Worm (Caenorhabditis elegans) whole organism, midembryonic: Measurements from ENCODE around the gene F40F12.9.

Source experiments
- T22C8.4 ChIP-seq: fragments of 200-800 bp; sonication (Bioruptor generic); IDR thresholded peaks from 2 replicates; pipeline ENCODE4 v1.3.6; 2022; ENCODE audit warnings: missing genetic modification characterization, missing compliant biosample characterization
- cog-1 ChIP-seq: sonication (generic microtip); optimal IDR thresholded peaks from 2 replicates; lab custom pipeline; 2016; ENCODE audit warnings: missing genetic modification characterization, missing compliant biosample characterization
- flt-1 ChIP-seq: fragments of 200-800 bp; sonication (Bioruptor generic); IDR thresholded peaks from 2 replicates; pipeline ENCODE4 v1.3.6; 2022; ENCODE audit warnings: missing genetic modification characterization, missing compliant biosample characterization
- klf-2 ChIP-seq: fragments of 200-800 bp; sonication (Bioruptor generic); conservative IDR thresholded peaks from 2 replicates; pipeline ENCODE4 v1.3.6; 2022; ENCODE audit warnings: missing genetic modification reagents, missing genetic modification characterization, missing compliant biosample characterization
- med-1 ChIP-seq: sonication (generic microtip); optimal IDR thresholded peaks from 2 replicates; lab custom pipeline; 2017; ENCODE audit warnings: missing genetic modification characterization, mild to moderate bottlenecking, missing compliant biosample characterization, antibody characterized with exemption, missing genetic modification reagents; ENCODE audit not compliant: insufficient read depth
- ref-1 ChIP-seq: fragments of 200-800 bp; sonication (Bioruptor generic); conservative IDR thresholded peaks from 2 replicates; pipeline ENCODE4 v1.3.6; 2022; ENCODE audit warnings: missing genetic modification reagents, missing genetic modification characterization, missing compliant biosample characterization
- tab-1 ChIP-seq: fragments of 200-800 bp; sonication (Bioruptor generic); IDR thresholded peaks from 2 replicates; pipeline ENCODE4 v1.3.6; 2022; ENCODE audit warnings: missing genetic modification characterization, missing compliant biosample characterization
- ztf-23 ChIP-seq: fragments of 200-800 bp; sonication (Bioruptor generic); IDR thresholded peaks from 2 replicates; pipeline ENCODE4 v1.3.6; 2022; ENCODE audit warnings: missing genetic modification reagents, missing genetic modification characterization, missing compliant biosample characterization
- ztf-29 ChIP-seq: fragments of 200-800 bp; sonication (Bioruptor generic); IDR thresholded peaks from 2 replicates; pipeline ENCODE4 v1.3.6; 2022; ENCODE audit warnings: missing genetic modification reagents, missing genetic modification characterization, missing compliant biosample characterization

The F40F12.9 gene

DNA sequence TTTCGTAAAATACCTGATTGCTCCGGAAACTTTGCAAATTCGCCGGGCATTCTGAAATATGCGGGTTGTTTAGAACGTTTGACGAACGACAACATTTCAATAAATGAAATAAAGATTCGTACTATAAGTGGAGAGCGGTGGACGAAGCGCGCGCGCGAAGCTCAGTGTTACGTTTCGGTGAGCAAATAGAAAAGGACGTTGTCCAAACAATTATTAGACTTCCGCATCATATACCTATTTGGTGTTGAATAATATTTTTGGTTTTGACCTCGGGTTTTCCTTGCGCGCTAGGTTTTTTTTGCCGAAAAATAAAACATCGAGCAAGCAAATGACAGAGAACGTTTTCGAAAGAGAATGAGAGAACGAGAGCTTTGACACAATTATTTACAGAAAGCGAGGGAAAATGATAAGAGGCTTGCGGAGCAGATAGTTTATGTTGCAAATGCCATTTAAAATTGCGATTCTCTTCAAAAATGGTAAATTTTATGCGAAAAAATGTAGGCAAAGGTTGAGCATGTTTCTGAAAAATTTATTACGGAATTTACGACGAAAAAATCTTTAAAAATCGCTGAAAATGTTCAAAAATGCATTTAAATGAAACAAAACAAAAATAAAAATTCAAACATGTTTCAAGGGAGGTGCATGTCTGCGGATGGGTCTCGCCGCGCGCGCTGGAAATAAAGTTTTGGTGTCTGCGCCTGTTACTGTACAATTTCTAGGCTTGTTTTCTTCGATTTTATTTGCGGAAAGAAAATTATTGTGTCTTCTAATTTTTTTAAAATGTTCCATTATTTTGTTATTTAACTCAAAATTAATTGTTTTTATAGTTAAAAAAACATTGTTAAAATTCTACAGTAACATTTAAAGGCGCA is at the start of gene F40F12.9, which contains the start of gene cyld-1:
Gene F40F12.9, plus strand, starts transcription at position 721 of the 872 bp plus-strand sequence.
Gene cyld-1, minus strand, starts transcription at position 51 of the 872 bp plus-strand sequence.
- TF ChIP-seq tab-1 (GFP tag; lab: Robert Waterston, UW) = no peak
- TF ChIP-seq flt-1 (GFP tag; lab: Robert Waterston, UW) = no peak
- TF ChIP-seq cog-1 = no peak
- TF ChIP-seq ref-1 (GFP tag; lab: Robert Waterston, UW) = no peak
- no peak for TF ChIP-seq T22C8.4 (GFP tag; lab: Robert Waterston, UW)
- no peak for TF ChIP-seq ztf-29 (GFP tag; lab: Robert Waterston, UW)
- no peak for TF ChIP-seq ztf-23

ce11 chrIII:9861470-9862342 is 49.4 kb upstream of the F40F12.9 start:
- peak; percentile 88 for TF ChIP-seq ref-1 (GFP tag; lab: Robert Waterston, UW)
- TF ChIP-seq flt-1 (GFP tag; lab: Robert Waterston, UW) = peak; percentile 95
- TF ChIP-seq ztf-23 = peak; percentile 94
- peak; percentile 64 for TF ChIP-seq med-1
- peak; percentile 91 for TF ChIP-seq klf-2
- TF ChIP-seq ztf-29 (GFP tag; lab: Robert Waterston, UW) = peak; percentile 93
- peak; percentile 96 for TF ChIP-seq tab-1 (GFP tag; lab: Robert Waterston, UW)
- peak; percentile 90 for TF ChIP-seq T22C8.4 (GFP tag; lab: Robert Waterston, UW)
- TF ChIP-seq cog-1 = peak; percentile 64

ce11 chrIII:9862469-9862868 is 48.7 kb upstream of the F40F12.9 start:
- no peak for TF ChIP-seq klf-2
- no peak for TF ChIP-seq tab-1 (GFP tag; lab: Robert Waterston, UW)
- TF ChIP-seq ref-1 (GFP tag; lab: Robert Waterston, UW) = no peak
- no peak for TF ChIP-seq flt-1 (GFP tag; lab: Robert Waterston, UW)
- no peak for TF ChIP-seq ztf-23
- no peak for TF ChIP-seq cog-1
- TF ChIP-seq ztf-29 (GFP tag; lab: Robert Waterston, UW) = no peak
- TF ChIP-seq med-1 = no peak
- TF ChIP-seq T22C8.4 (GFP tag; lab: Robert Waterston, UW) = no peak

DNA sequence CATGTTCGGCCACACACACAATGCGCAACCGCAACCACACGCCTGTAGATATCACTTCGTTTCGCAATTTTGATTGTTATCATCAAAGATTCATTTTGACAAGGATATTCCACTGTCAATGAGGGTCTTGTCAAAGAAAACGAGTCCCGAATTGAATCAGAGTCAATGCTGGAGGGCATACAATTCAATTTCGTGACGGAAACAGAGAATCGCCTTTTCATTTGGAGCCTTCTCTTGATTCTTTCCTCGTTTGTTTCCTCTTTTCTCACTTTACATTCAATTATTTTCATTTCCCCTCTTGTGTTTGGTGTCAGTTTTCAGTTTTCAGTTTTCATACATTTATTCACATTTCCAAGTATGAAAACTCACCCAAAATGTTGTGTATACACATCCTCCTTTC is 43.8 kb upstream of the F40F12.9 start:
- no peak for TF ChIP-seq ref-1 (GFP tag; lab: Robert Waterston, UW)
- TF ChIP-seq tab-1 (GFP tag; lab: Robert Waterston, UW) = no peak
- no peak for TF ChIP-seq ztf-29 (GFP tag; lab: Robert Waterston, UW)
- TF ChIP-seq cog-1 = no peak
- no peak for TF ChIP-seq T22C8.4 (GFP tag; lab: Robert Waterston, UW)

- TF ChIP-seq ztf-23 (peak; percentile 77), T22C8.4 (GFP tag; lab: Robert Waterston, UW) (peak; percentile 34; the same call in 1 of the 2 replicates), ref-1 (GFP tag; lab: Robert Waterston, UW) (no peak), tab-1 (GFP tag; lab: Robert Waterston, UW) (no peak), klf-2 (0 out of 2 replicates have a peak, but pooled peaks have one; percentile 40), med-1 (no peak), ztf-29 (GFP tag; lab: Robert Waterston, UW) (no peak), flt-1 (GFP tag; lab: Robert Waterston, UW) (peak; percentile 79), cog-1 (no peak)
These were observed 43.2 kb upstream of the F40F12.9 start, which contains the start of gene dhhc-4 for ce11 chrIII:9867780-9868503. Gene dhhc-4 (minus strand): TSS chrIII:9867792.

DNA sequence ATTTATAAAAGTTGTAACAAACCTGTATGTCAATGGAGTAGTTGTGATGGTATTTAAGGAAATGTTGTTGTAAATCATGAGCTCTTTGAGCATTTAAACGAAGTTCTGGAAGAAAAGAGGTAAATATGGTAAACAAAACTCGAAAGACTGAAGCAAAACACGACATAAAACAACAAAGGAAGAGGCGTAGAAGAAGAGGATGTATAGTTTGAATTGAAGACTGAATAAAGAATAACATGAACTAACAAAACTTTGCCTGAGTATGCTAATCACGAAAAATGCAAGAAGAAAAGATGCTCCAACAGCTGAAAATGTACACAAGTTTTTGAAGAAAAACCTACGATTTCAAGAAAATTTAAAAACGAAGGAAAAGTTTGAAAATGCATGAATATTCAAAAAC is 40.1 kb upstream of the F40F12.9 start, which contains the start of gene ZK757.1:
Gene ZK757.1, minus strand, starts transcription at position 101 of the 400 bp plus-strand sequence.
- no peak for TF ChIP-seq ztf-23
- no peak for TF ChIP-seq ztf-29 (GFP tag; lab: Robert Waterston, UW)
- no peak for TF ChIP-seq cog-1
- TF ChIP-seq ref-1 (GFP tag; lab: Robert Waterston, UW) = no peak
- no peak for TF ChIP-seq klf-2
- TF ChIP-seq T22C8.4 (GFP tag; lab: Robert Waterston, UW) = no peak
- no peak for TF ChIP-seq med-1
- TF ChIP-seq flt-1 (GFP tag; lab: Robert Waterston, UW) = no peak
- TF ChIP-seq tab-1 (GFP tag; lab: Robert Waterston, UW) = no peak

DNA sequence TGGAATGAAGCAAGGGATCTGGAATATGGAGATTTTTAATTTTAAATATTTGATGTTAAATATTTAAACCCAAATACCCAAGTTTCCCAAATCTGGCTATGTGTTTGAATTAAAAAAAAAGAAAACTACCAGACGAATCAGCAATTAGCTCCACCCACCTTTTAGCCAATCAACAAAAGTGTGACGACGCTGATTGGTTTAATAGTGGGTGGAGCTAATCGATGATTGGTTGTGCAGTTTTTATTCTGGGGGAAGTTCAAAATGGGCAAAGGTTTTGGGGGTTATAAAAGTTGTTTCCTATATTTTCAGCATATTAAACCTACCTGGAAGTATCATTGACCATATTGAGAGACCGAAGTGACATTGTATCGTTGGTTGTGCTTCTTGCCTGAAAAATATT is 36.6 kb upstream of the F40F12.9 start:
- TF ChIP-seq flt-1 (GFP tag; lab: Robert Waterston, UW) = no peak
- TF ChIP-seq ref-1 (GFP tag; lab: Robert Waterston, UW) = no peak
- TF ChIP-seq tab-1 (GFP tag; lab: Robert Waterston, UW) = no peak
- no peak for TF ChIP-seq klf-2

ce11 chrIII:9876951-9877350 is 34.2 kb upstream of the F40F12.9 start, which contains the start of gene ZK757.10:
Gene ZK757.10 (plus strand): TSS chrIII:9877251.
- TF ChIP-seq tab-1 (GFP tag; lab: Robert Waterston, UW) (no peak), flt-1 (GFP tag; lab: Robert Waterston, UW) (no peak), ztf-29 (GFP tag; lab: Robert Waterston, UW) (no peak), T22C8.4 (GFP tag; lab: Robert Waterston, UW) (no peak), ztf-23 (no peak), klf-2 (no peak), ref-1 (GFP tag; lab: Robert Waterston, UW) (no peak), med-1 (no peak), cog-1 (no peak)
